Worm (Caenorhabditis elegans) whole organism, L1 larva: ENCODE results near the gene C25E10.12.

Source experiments
- C04F5.9 ChIP-seq: sonication (generic microtip); optimal IDR thresholded peaks from 2 replicates; lab custom pipeline; 2016; ENCODE audit warnings: missing genetic modification characterization, missing compliant biosample characterization
- aly-2 ChIP-seq: fragments of 150-350 bp; optimal IDR thresholded peaks from 2 replicates; lab custom pipeline; 2014; ENCODE audit warnings: missing biosample characterization, missing genetic modification characterization
- ama-1 ChIP-seq: fragments of 150-350 bp; optimal IDR thresholded peaks from 2 replicates; lab custom pipeline; 2014
- blmp-1 ChIP-seq: fragments of 150-350 bp; optimal IDR thresholded peaks from 2 replicates; lab custom pipeline; 2014; ENCODE audit warnings: missing biosample characterization, missing genetic modification characterization
- ceh-8 ChIP-seq: fragments of 200-800 bp; sonication (Bioruptor generic); optimal IDR thresholded peaks from 2 replicates; lab custom pipeline; 2018; ENCODE audit warnings: mild to moderate bottlenecking, missing genetic modification characterization, moderate library complexity, missing compliant biosample characterization
- ceh-88 ChIP-seq: fragments of 200-800 bp; sonication (Bioruptor generic); IDR thresholded peaks from 2 replicates; pipeline ENCODE4 v1.3.6; 2022; ENCODE audit warnings: missing genetic modification characterization, missing compliant biosample characterization
- ces-1 ChIP-seq: fragments of 150-350 bp; optimal IDR thresholded peaks from 2 replicates; lab custom pipeline; 2014; ENCODE audit warnings: missing biosample characterization, missing genetic modification reagents, missing genetic modification characterization
- dpl-1 ChIP-seq, 3 experiments: fragments of 150-350 bp in 2 of 3; sonication (generic microtip) in 1 of 3; optimal IDR thresholded peaks; 2 replicates each; lab custom pipeline; 2014 to 2017; ENCODE audit warnings: missing biosample characterization in 3 of 3, missing genetic modification characterization in 3 of 3, missing genetic modification reagents in 3 of 3
- dsc-1 ChIP-seq: sonication (generic microtip); optimal IDR thresholded peaks from 2 replicates; lab custom pipeline; 2016; ENCODE audit warnings: mild to moderate bottlenecking, missing genetic modification characterization, missing compliant biosample characterization
- efl-3 ChIP-seq: fragments of 200-800 bp; sonication (Bioruptor generic); optimal IDR thresholded peaks from 2 replicates; lab custom pipeline; 2018; ENCODE audit warnings: mild to moderate bottlenecking, missing genetic modification characterization, missing compliant biosample characterization
- egl-13 ChIP-seq: sonication (generic microtip); optimal IDR thresholded peaks from 2 replicates; lab custom pipeline; 2016; ENCODE audit warnings: missing genotype, missing genetic modification reagents, missing genetic modification characterization, missing compliant biosample characterization
- egl-27 ChIP-seq, 2 experiments: fragments of 150-350 bp in 1 of 2; sonication (generic microtip); optimal IDR thresholded peaks; 3 replicates each; lab custom pipeline; 2017 to 2018; ENCODE audit warnings: missing biosample characterization in 2 of 2, missing genetic modification characterization in 2 of 2, missing genetic modification reagents in 2 of 2
- elt-3 ChIP-seq, 6 experiments: fragments of 150-350 bp in 1 of 6; sonication (generic microtip); optimal IDR thresholded peaks; 2 replicates each; lab custom pipeline; 2017 to 2018; ENCODE audit warnings: missing biosample characterization in 6 of 6, missing genetic modification characterization in 6 of 6, inconsistent platforms in 1 of 6
- ets-5 ChIP-seq: fragments of 200-800 bp; sonication (Bioruptor generic); IDR thresholded peaks from 2 replicates; pipeline ENCODE4 v1.3.6; 2022; ENCODE audit warnings: missing genetic modification characterization, missing compliant biosample characterization
- fkh-4 ChIP-seq: sonication (generic microtip); optimal IDR thresholded peaks from 2 replicates; lab custom pipeline; 2016; ENCODE audit warnings: missing compliant biosample characterization, missing genetic modification characterization, borderline replicate concordance
- fkh-8 ChIP-seq: sonication (generic microtip); optimal IDR thresholded peaks from 2 replicates; lab custom pipeline; 2016; ENCODE audit warnings: mild to moderate bottlenecking, missing genetic modification characterization, missing compliant biosample characterization
- hlh-17 ChIP-seq: fragments of 200-800 bp; sonication (Bioruptor generic); optimal IDR thresholded peaks from 2 replicates; lab custom pipeline; 2018; ENCODE audit warnings: missing genetic modification characterization, mild to moderate bottlenecking, missing compliant biosample characterization, moderate library complexity, borderline replicate concordance
- hlh-4 ChIP-seq: sonication (generic microtip); optimal IDR thresholded peaks from 2 replicates; lab custom pipeline; 2016; ENCODE audit warnings: mild to moderate bottlenecking, missing genetic modification characterization, missing compliant biosample characterization
- lin-13 ChIP-seq: fragments of 150-350 bp; optimal IDR thresholded peaks from 2 replicates; lab custom pipeline; 2014; ENCODE audit warnings: missing biosample characterization, missing genetic modification reagents, missing genetic modification characterization
- lin-14 ChIP-seq: fragments of 200-800 bp; sonication (Bioruptor generic); optimal IDR thresholded peaks from 2 replicates; lab custom pipeline; 2018; ENCODE audit warnings: mild to moderate bottlenecking, missing genetic modification characterization, moderate library complexity, missing compliant biosample characterization
- lin-39 ChIP-seq: fragments of 150-350 bp; optimal IDR thresholded peaks from 2 replicates; lab custom pipeline; 2014; ENCODE audit warnings: missing biosample characterization, missing genetic modification reagents, missing genetic modification characterization
- lir-3 ChIP-seq: sonication (generic microtip); optimal IDR thresholded peaks from 2 replicates; lab custom pipeline; 2016; ENCODE audit warnings: mild to moderate bottlenecking, missing genetic modification characterization, moderate library complexity, missing compliant biosample characterization; ENCODE audit not compliant: poor library complexity
- mab-9 ChIP-seq: fragments of 200-800 bp; sonication (Bioruptor generic); IDR thresholded peaks from 2 replicates; pipeline ENCODE4 v1.3.6; 2022; ENCODE audit warnings: missing genetic modification reagents, missing genetic modification characterization, missing compliant biosample characterization
- mdl-1 ChIP-seq, 2 experiments: fragments of 150-350 bp; optimal IDR thresholded peaks; 2 replicates each; lab custom pipeline; 2014 to 2017; ENCODE audit warnings: missing biosample characterization in 2 of 2, missing genetic modification characterization in 2 of 2, inconsistent platforms in 1 of 2
- nhr-12 ChIP-seq: sonication (generic microtip); optimal IDR thresholded peaks from 2 replicates; lab custom pipeline; 2017; ENCODE audit warnings: missing biosample characterization, missing genetic modification characterization
- nhr-19 ChIP-seq: fragments of 200-800 bp; sonication (Bioruptor generic); conservative IDR thresholded peaks from 2 replicates; pipeline ENCODE4 v1.3.6; 2022; ENCODE audit warnings: missing genetic modification characterization, missing compliant biosample characterization
- nhr-20 ChIP-seq: sonication (generic microtip); optimal IDR thresholded peaks from 2 replicates; lab custom pipeline; 2016; ENCODE audit warnings: mild to moderate bottlenecking, missing genetic modification characterization, missing compliant biosample characterization
- nhr-237 ChIP-seq: fragments of 150-350 bp; optimal IDR thresholded peaks from 2 replicates; lab custom pipeline; 2014; ENCODE audit warnings: missing biosample characterization, missing genetic modification characterization
- nhr-28 ChIP-seq: fragments of 150-350 bp; optimal IDR thresholded peaks from 2 replicates; lab custom pipeline; 2014; ENCODE audit warnings: missing biosample characterization, missing genetic modification characterization
- nhr-47 ChIP-seq: sonication (generic microtip); optimal IDR thresholded peaks from 2 replicates; lab custom pipeline; 2016; ENCODE audit warnings: mild to moderate bottlenecking, missing genetic modification characterization, moderate library complexity, missing compliant biosample characterization
- nhr-76 ChIP-seq: sonication (generic microtip); optimal IDR thresholded peaks from 2 replicates; lab custom pipeline; 2017; ENCODE audit warnings: missing biosample characterization, missing genetic modification characterization
- nhr-90 ChIP-seq: sonication (generic microtip); optimal IDR thresholded peaks from 2 replicates; lab custom pipeline; 2016; ENCODE audit warnings: mild to moderate bottlenecking, missing genetic modification characterization, missing compliant biosample characterization; ENCODE audit not compliant: poor library complexity
- pag-3 ChIP-seq: sonication (generic microtip); optimal IDR thresholded peaks from 2 replicates; lab custom pipeline; 2017; ENCODE audit warnings: missing genetic modification characterization, mild to moderate bottlenecking, missing compliant biosample characterization, antibody characterized with exemption, borderline replicate concordance; ENCODE audit not compliant: insufficient read depth
- pax-3 ChIP-seq: fragments of 200-800 bp; sonication (Bioruptor generic); optimal IDR thresholded peaks from 2 replicates; lab custom pipeline; 2018; ENCODE audit warnings: mild to moderate bottlenecking, missing genetic modification characterization, moderate library complexity, missing compliant biosample characterization
- rnt-1 ChIP-seq: sonication (generic microtip); optimal IDR thresholded peaks from 2 replicates; lab custom pipeline; 2016; ENCODE audit warnings: mild to moderate bottlenecking, missing genetic modification characterization, moderate library complexity, missing compliant biosample characterization
- skn-1 ChIP-seq: fragments of 150-350 bp; optimal IDR thresholded peaks from 2 replicates; lab custom pipeline; 2014; ENCODE audit warnings: missing biosample characterization, missing genetic modification characterization
- snpc-4 ChIP-seq: fragments of 150-350 bp; optimal IDR thresholded peaks from 2 replicates; lab custom pipeline; 2014; ENCODE audit warnings: missing biosample characterization, missing genetic modification characterization
- snu-23 ChIP-seq: sonication (generic microtip); optimal IDR thresholded peaks from 2 replicates; lab custom pipeline; 2016; ENCODE audit warnings: missing genetic modification characterization, missing compliant biosample characterization
- sox-4 ChIP-seq: sonication (generic microtip); optimal IDR thresholded peaks from 2 replicates; lab custom pipeline; 2016; ENCODE audit warnings: missing genetic modification characterization, missing compliant biosample characterization
- sup-37 ChIP-seq: fragments of 200-800 bp; sonication (Bioruptor generic); optimal IDR thresholded peaks from 2 replicates; lab custom pipeline; 2018; ENCODE audit warnings: mild to moderate bottlenecking, missing genetic modification characterization, missing compliant biosample characterization
- swsn-7 ChIP-seq: sonication (generic microtip); optimal IDR thresholded peaks from 2 replicates; lab custom pipeline; 2016; ENCODE audit warnings: missing genetic modification characterization, missing compliant biosample characterization
- tbx-2 ChIP-seq: sonication (generic microtip); optimal IDR thresholded peaks from 2 replicates; lab custom pipeline; 2016; ENCODE audit warnings: missing genetic modification characterization, missing compliant biosample characterization
- tlp-1 ChIP-seq: fragments of 150-350 bp; optimal IDR thresholded peaks from 2 replicates; lab custom pipeline; 2014; ENCODE audit warnings: missing biosample characterization, missing genetic modification characterization
- unc-130 ChIP-seq: fragments of 150-350 bp; optimal IDR thresholded peaks from 2 replicates; lab custom pipeline; 2017; ENCODE audit warnings: missing biosample characterization, missing genetic modification characterization, inconsistent platforms
- unc-30 ChIP-seq: sonication (generic microtip); optimal IDR thresholded peaks from 2 replicates; lab custom pipeline; 2017; ENCODE audit warnings: missing biosample characterization, missing genetic modification characterization
- unc-62 ChIP-seq: fragments of 150-350 bp; optimal IDR thresholded peaks from 2 replicates; lab custom pipeline; 2014; ENCODE audit warnings: missing biosample characterization, missing genetic modification reagents, missing genetic modification characterization
- vab-15 ChIP-seq: sonication (generic microtip); optimal IDR thresholded peaks from 2 replicates; lab custom pipeline; 2017; ENCODE audit warnings: missing genotype, mild to moderate bottlenecking, missing genetic modification characterization, missing compliant biosample characterization
- zag-1 ChIP-seq: fragments of 150-350 bp; optimal IDR thresholded peaks from 2 replicates; lab custom pipeline; 2014; ENCODE audit warnings: missing biosample characterization, missing genetic modification characterization
- zip-4 ChIP-seq: fragments of 200-800 bp; sonication (Bioruptor generic); optimal IDR thresholded peaks from 2 replicates; lab custom pipeline; 2018; ENCODE audit warnings: mild to moderate bottlenecking, missing genetic modification characterization, moderate library complexity, missing compliant biosample characterization
- ztf-11 ChIP-seq, 2 experiments: sonication (generic microtip); optimal IDR thresholded peaks; 2 replicates each; lab custom pipeline; 2016 to 2017; ENCODE audit warnings: missing genetic modification characterization in 2 of 2, missing biosample characterization in 1 of 2, missing compliant biosample characterization in 1 of 2
- ztf-4 ChIP-seq: fragments of 150-350 bp; optimal IDR thresholded peaks from 2 replicates; lab custom pipeline; 2014; ENCODE audit warnings: missing biosample characterization, missing genetic modification characterization

The C25E10.12 gene

ce11 chrV:9095613-9096317, 33.5 kb upstream of the C25E10.12 start, which contains the start of gene F21C10.10:
TSS of gene F21C10.10 (plus strand) at chrV:9096267.
- TF ChIP-seq nhr-47 (tag; lab: Kevin White, UChicago) (peak; percentile 70), mdl-1 (tag; optimal IDR thresholded peaks at IDR 0.05; lab: Kevin White, UChicago) (peak in 1 of 2 experiments; percentile 98), ceh-8 (no peak), nhr-20 (tag; lab: Kevin White, UChicago) (peak; percentile 97), fkh-8 (no peak), efl-3 (no peak), tlp-1 (tag; lab: Kevin White, UChicago) (no peak), egl-13 (tag; lab: Kevin White, UChicago) (no peak), nhr-19 (GFP tag; lab: Robert Waterston, UW) (peak; percentile 96), unc-30 (tag; lab: Kevin White, UChicago) (no peak), pag-3 (tag; lab: Kevin White, UChicago) (no peak), swsn-7 (tag; lab: Kevin White, UChicago) (peak; percentile 62), unc-130 (tag; lab: Kevin White, UChicago) (peak; percentile 9), elt-3 (tag; optimal IDR thresholded peaks at IDR 0.05; lab: Kevin White, UChicago) (peak in 3 of 6 experiments; percentile 59 to 91 (median 81)), skn-1 (peak; percentile 77), ztf-11 (tag; optimal IDR thresholded peaks at IDR 0.05; lab: Kevin White, UChicago) (no peak), C04F5.9 (tag; lab: Kevin White, UChicago) (peak; percentile 14), nhr-90 (tag; lab: Kevin White, UChicago) (peak; percentile 84), fkh-4 (tag; lab: Kevin White, UChicago) (no peak), snu-23 (GFP tag; lab: Kevin White, UChicago) (peak; percentile 90), nhr-28 (tag; lab: Kevin White, UChicago) (no peak), lin-39 (no peak), lin-13 (peak; percentile 59), lir-3 (tag; lab: Kevin White, UChicago) (no peak), ces-1 (GFP tag; lab: Kevin White, UChicago) (no peak), zag-1 (tag; lab: Kevin White, UChicago) (no peak), nhr-12 (tag; lab: Kevin White, UChicago) (no peak), tbx-2 (tag; lab: Kevin White, UChicago) (peak; percentile 86), aly-2 (tag; lab: Kevin White, UChicago) (no peak), hlh-4 (tag; lab: Kevin White, UChicago) (no peak), zip-4 (GFP tag; lab: Kevin White, UChicago) (no peak), sup-37 (GFP tag; lab: Kevin White, UChicago) (peak; percentile 8), rnt-1 (peak; percentile 67), vab-15 (no peak), nhr-76 (no peak), unc-62 (GFP tag; lab: Kevin White, UChicago) (no peak), dpl-1 (GFP tag; optimal IDR thresholded peaks at IDR 0.05; lab: Kevin White, UChicago) (peak; percentile 4 to 55 (median 46)), ztf-4 (peak; percentile 65), dsc-1 (tag; lab: Kevin White, UChicago) (peak; percentile 21), pax-3 (tag; lab: Kevin White, UChicago) (peak; percentile 16), snpc-4 (tag; lab: Kevin White, UChicago) (peak; percentile 67), ceh-88 (GFP tag; lab: Robert Waterston, UW) (no peak), hlh-17 (GFP tag; lab: Kevin White, UChicago) (no peak), lin-14 (GFP tag; lab: Kevin White, UChicago) (peak; percentile 94), egl-27 (tag; optimal IDR thresholded peaks at IDR 0.05; lab: Kevin White, UChicago) (peak; percentile 33 to 39), sox-4 (no peak), ama-1 (no peak), nhr-237 (tag; lab: Kevin White, UChicago) (no peak), blmp-1 (tag; lab: Kevin White, UChicago) (peak; percentile 83), mab-9 (GFP tag; lab: Robert Waterston, UW) (0 out of 2 replicates have a peak, but pooled peaks have one; percentile 7), ets-5 (GFP tag; lab: Robert Waterston, UW) (no peak)
